Fruit fly (Drosophila melanogaster): ENCODE measurements around the gene CG14628.

- TF ChIP-seq gl (tag; optimal IDR thresholded peaks at IDR 0.05) (no peak), CG4496 (GFP tag; IDR thresholded peaks at IDR 0.05) (no peak), CG8159 (tag; optimal IDR thresholded peaks at IDR 0.05) (no peak), D1 (tag; optimal IDR thresholded peaks at IDR 0.05) (no peak), CG8301 (tag; optimal IDR thresholded peaks at IDR 0.05) (no peak), CG9948 (tag; optimal IDR thresholded peaks at IDR 0.05) (no peak), Pif1A (GFP tag; optimal IDR thresholded peaks at IDR 0.05) (no peak), CG32121 (GFP tag; IDR thresholded peaks at IDR 0.05) (no peak)
Observed at dm6 chrX:1172756-1173422, 27.4 kb downstream of the CG14628 start.
